Fruit fly (Drosophila melanogaster) whole organism, embryonic: ENCODE measurements around the gene Cep135.

Source experiments
- Abd-B ChIP-seq: fragments of 200-800 bp; sonication (Bioruptor generic); optimal IDR thresholded peaks from 2 replicates; lab custom pipeline; 2018; ENCODE audit warnings: missing biosample characterization, mild to moderate bottlenecking, missing genetic modification characterization, moderate library complexity
- Bdp1 ChIP-seq: fragments of 200-800 bp; sonication (Bioruptor generic); optimal IDR thresholded peaks from 3 replicates; lab custom pipeline; 2016; ENCODE audit warnings: missing biosample characterization, missing genetic modification characterization
- CG10462 ChIP-seq: fragments of 200-800 bp; sonication (Bioruptor generic); optimal IDR thresholded peaks from 2 replicates; lab custom pipeline; 2016; ENCODE audit warnings: missing biosample characterization, missing genetic modification characterization
- CG11504 ChIP-seq: fragments of 200-800 bp; sonication (Bioruptor generic); optimal IDR thresholded peaks from 3 replicates; lab custom pipeline; 2019; ENCODE audit warnings: missing biosample characterization, mild to moderate bottlenecking, missing genetic modification characterization, moderate library complexity
- CG12391 ChIP-seq: fragments of 200-800 bp; sonication (Bioruptor generic); optimal IDR thresholded peaks from 3 replicates; lab custom pipeline; 2018; ENCODE audit warnings: missing biosample characterization, mild to moderate bottlenecking, missing genetic modification characterization, moderate library complexity
- CG12659 ChIP-seq: fragments of 200-800 bp; sonication (Bioruptor generic); optimal IDR thresholded peaks from 3 replicates; lab custom pipeline; 2017; ENCODE audit warnings: mild to moderate bottlenecking, missing biosample characterization, missing genetic modification reagents, missing genetic modification characterization
- CG13287 ChIP-seq: fragments of 200-800 bp; sonication (Bioruptor generic); IDR thresholded peaks from 2 replicates; pipeline ENCODE4 v1.3.6; 2022; ENCODE audit warnings: missing biosample characterization, missing genetic modification characterization; ENCODE audit not compliant: partially characterized antibody
- CG13624 ChIP-seq: fragments of 200-800 bp; sonication (Bioruptor generic); optimal IDR thresholded peaks from 2 replicates; lab custom pipeline; 2016; ENCODE audit warnings: missing biosample characterization, missing genetic modification characterization
- CG17802 ChIP-seq: fragments of 200-800 bp; sonication (Bioruptor generic); optimal IDR thresholded peaks from 2 replicates; lab custom pipeline; 2018; ENCODE audit warnings: missing biosample characterization, mild to moderate bottlenecking, missing genetic modification characterization, moderate library complexity
- CG8290 ChIP-seq, 3 experiments: fragments of 200-800 bp; sonication (Bioruptor generic); optimal IDR thresholded peaks; 2 replicates each; lab custom pipeline; 2016 to 2019; ENCODE audit warnings: missing biosample characterization in 3 of 3, missing genetic modification characterization in 3 of 3, mild to moderate bottlenecking in 2 of 3, moderate library complexity in 1 of 3
- CG9932 ChIP-seq: fragments of 200-800 bp; sonication (Bioruptor generic); IDR thresholded peaks from 2 replicates; pipeline ENCODE4 v1.3.6; 2022; ENCODE audit warnings: missing biosample characterization, missing genetic modification characterization
- CTCF ChIP-seq: fragments of 200-800 bp; sonication (Bioruptor generic); optimal IDR thresholded peaks from 2 replicates; lab custom pipeline; 2017; ENCODE audit warnings: missing biosample characterization, mild to moderate bottlenecking, missing genetic modification characterization, moderate library complexity
- Chrac-16 ChIP-seq: fragments of 200-800 bp; sonication (Bioruptor generic); optimal IDR thresholded peaks from 3 replicates; lab custom pipeline; 2016; ENCODE audit warnings: missing biosample characterization, missing genetic modification characterization
- CoRest ChIP-seq: fragments of 200-800 bp; sonication (Bioruptor generic); optimal IDR thresholded peaks from 3 replicates; lab custom pipeline; 2018; ENCODE audit warnings: missing biosample characterization, mild to moderate bottlenecking, missing genetic modification characterization, moderate library complexity
- Dip2 ChIP-seq: fragments of 200-800 bp; sonication (Bioruptor generic); IDR thresholded peaks from 2 replicates; pipeline ENCODE4 v1.3.6; 2022; ENCODE audit warnings: missing biosample characterization, missing genetic modification characterization
- Drgx ChIP-seq: fragments of 200-800 bp; sonication (Bioruptor generic); IDR thresholded peaks from 2 replicates; pipeline ENCODE4 v1.3.6; 2022; ENCODE audit warnings: missing biosample characterization, missing genetic modification characterization
- E2f2 ChIP-seq: fragments of 200-800 bp; sonication (Bioruptor generic); IDR thresholded peaks from 2 replicates; pipeline ENCODE4 v1.3.6; 2022; ENCODE audit warnings: missing biosample characterization, missing genetic modification characterization
- Ets65A ChIP-seq: fragments of 200-800 bp; sonication (Bioruptor generic); peaks from one replicate; lab custom pipeline; 2016; ENCODE audit warnings: missing biosample characterization, missing genetic modification characterization
- Ets97D ChIP-seq: fragments of 200-800 bp; sonication (Bioruptor generic); optimal IDR thresholded peaks from 3 replicates; lab custom pipeline; 2016; ENCODE audit warnings: missing biosample characterization, missing genetic modification characterization
- Fer1 ChIP-seq: fragments of 200-800 bp; sonication (Bioruptor generic); optimal IDR thresholded peaks from 2 replicates; lab custom pipeline; 2017; ENCODE audit warnings: missing biosample characterization, mild to moderate bottlenecking, missing genetic modification characterization
- Fer3 ChIP-seq: fragments of 200-800 bp; sonication (Bioruptor generic); optimal IDR thresholded peaks from 2 replicates; lab custom pipeline; 2018; ENCODE audit warnings: missing biosample characterization, mild to moderate bottlenecking, missing genetic modification characterization, moderate library complexity
- HHEX ChIP-seq: fragments of 200-800 bp; sonication (Bioruptor generic); optimal IDR thresholded peaks from 3 replicates; lab custom pipeline; 2017; ENCODE audit warnings: missing biosample characterization, mild to moderate bottlenecking, missing genetic modification characterization, missing genetic modification reagents
- HLH54F ChIP-seq: fragments of 200-800 bp; sonication (Bioruptor generic); optimal IDR thresholded peaks from 3 replicates; lab custom pipeline; 2016; ENCODE audit warnings: missing biosample characterization, missing genetic modification characterization
- MESR4 ChIP-seq: fragments of 200-800 bp; sonication (Bioruptor generic); optimal IDR thresholded peaks from 2 replicates; lab custom pipeline; 2018; ENCODE audit warnings: missing biosample characterization, mild to moderate bottlenecking, missing genetic modification characterization, moderate library complexity
- Med ChIP-seq: fragments of 200-800 bp; sonication (Bioruptor generic); peaks from one replicate; lab custom pipeline; 2016; ENCODE audit warnings: missing biosample characterization, missing genetic modification characterization, mild to moderate bottlenecking, inconsistent platforms, moderate library complexity
- NfI ChIP-seq: fragments of 200-800 bp; sonication (Bioruptor generic); optimal IDR thresholded peaks from 3 replicates; lab custom pipeline; 2018; ENCODE audit warnings: missing biosample characterization, mild to moderate bottlenecking, missing genetic modification characterization, moderate library complexity
- Poxn ChIP-seq: fragments of 200-800 bp; sonication (Bioruptor generic); IDR thresholded peaks from 2 replicates; pipeline ENCODE4 v1.3.6; 2022; ENCODE audit warnings: missing biosample characterization, missing genetic modification characterization
- Xrp1 ChIP-seq: fragments of 200-800 bp; sonication (Bioruptor generic); IDR thresholded peaks from 2 replicates; pipeline ENCODE4 v1.3.6; 2022; ENCODE audit warnings: missing biosample characterization, missing genetic modification characterization
- bab2 ChIP-seq: fragments of 200-800 bp; sonication (Bioruptor generic); optimal IDR thresholded peaks from 2 replicates; lab custom pipeline; 2016; ENCODE audit warnings: missing biosample characterization, missing genetic modification characterization
- bigmax ChIP-seq: fragments of 200-800 bp; sonication (Bioruptor generic); optimal IDR thresholded peaks from 2 replicates; lab custom pipeline; 2018; ENCODE audit warnings: missing biosample characterization, mild to moderate bottlenecking, missing genetic modification characterization
- chinmo ChIP-seq: fragments of 200-800 bp; sonication (Bioruptor generic); IDR thresholded peaks from 4 replicates; pipeline ENCODE4 v1.3.6; 2022; ENCODE audit warnings: missing biosample characterization, missing genetic modification characterization; ENCODE audit not compliant: partially characterized antibody
- dm ChIP-seq: fragments of 200-800 bp; sonication (Bioruptor generic); optimal IDR thresholded peaks from 3 replicates; lab custom pipeline; 2016; ENCODE audit warnings: missing biosample characterization, missing genetic modification characterization
- gcm2 ChIP-seq: fragments of 200-800 bp; sonication (Bioruptor generic); optimal IDR thresholded peaks from 2 replicates; lab custom pipeline; 2016; ENCODE audit warnings: missing biosample characterization, missing genetic modification characterization
- gfzf ChIP-seq: fragments of 200-800 bp; sonication (Bioruptor generic); optimal IDR thresholded peaks from 2 replicates; lab custom pipeline; 2016; ENCODE audit warnings: missing biosample characterization, mild to moderate bottlenecking, missing genetic modification characterization, moderate library complexity
- her ChIP-seq: fragments of 200-800 bp; sonication (Bioruptor generic); optimal IDR thresholded peaks from 2 replicates; lab custom pipeline; 2016; ENCODE audit warnings: missing biosample characterization, missing genetic modification characterization
- hth ChIP-seq: fragments of >200 bp; optimal IDR thresholded peaks from 2 replicates; lab custom pipeline; 2017; ENCODE audit warnings: inconsistent platforms
- mld ChIP-seq: fragments of 200-800 bp; sonication (Bioruptor generic); IDR thresholded peaks from 3 replicates; pipeline ENCODE4 v1.3.6; 2022; ENCODE audit warnings: missing biosample characterization, missing genetic modification characterization; ENCODE audit not compliant: partially characterized antibody
- otp ChIP-seq: fragments of 200-800 bp; sonication (Bioruptor generic); IDR thresholded peaks from 3 replicates; pipeline ENCODE4, ENCODE4 v1.3.6; 2022; ENCODE audit warnings: missing biosample characterization, missing genetic modification characterization
- pho ChIP-seq: fragments of 200-800 bp; sonication (Bioruptor generic); optimal IDR thresholded peaks from 2 replicates; lab custom pipeline; 2016; ENCODE audit warnings: missing biosample characterization, missing genetic modification characterization
- pita ChIP-seq: fragments of 200-800 bp; sonication (Bioruptor generic); optimal IDR thresholded peaks from 2 replicates; lab custom pipeline; 2017; ENCODE audit warnings: missing biosample characterization, mild to moderate bottlenecking, missing genetic modification characterization
- prd ChIP-seq, 3 experiments: fragments of >200 bp in 2 of 3; fragments of 200-800 bp in 1 of 3; sonication (Bioruptor generic) in 1 of 3; optimal IDR thresholded peaks in 2 of 3; IDR thresholded peaks in 1 of 3; 2 replicates in 2 of 3; 3 replicates in 1 of 3; pipeline versions ENCODE4 v1.3.6 to Lab custom; 2017 to 2022; ENCODE audit warnings: missing biosample characterization in 1 of 3, missing genetic modification characterization in 1 of 3
- pros ChIP-seq: fragments of 200-800 bp; sonication (Bioruptor generic); optimal IDR thresholded peaks from 3 replicates; lab custom pipeline; 2019; ENCODE audit warnings: missing biosample characterization, mild to moderate bottlenecking, missing genetic modification characterization, moderate library complexity
- pzg ChIP-seq: fragments of 200-800 bp; sonication (Bioruptor generic); optimal IDR thresholded peaks from 3 replicates; lab custom pipeline; 2018; ENCODE audit warnings: missing biosample characterization, mild to moderate bottlenecking, missing genetic modification characterization, moderate library complexity
- shn ChIP-seq: fragments of 200-800 bp; sonication (Bioruptor generic); optimal IDR thresholded peaks from 3 replicates; lab custom pipeline; 2016; ENCODE audit warnings: missing biosample characterization, missing genetic modification characterization
- tin ChIP-seq: fragments of 200-800 bp; sonication (Bioruptor generic); optimal IDR thresholded peaks from 3 replicates; lab custom pipeline; 2016; ENCODE audit warnings: missing biosample characterization, missing genetic modification characterization
- tio ChIP-seq: fragments of 200-800 bp; sonication (Bioruptor generic); optimal IDR thresholded peaks from 2 replicates; lab custom pipeline; 2017; ENCODE audit warnings: missing biosample characterization, missing genetic modification characterization, inconsistent platforms
- unc-4 ChIP-seq: fragments of 200-800 bp; sonication (Bioruptor generic); IDR thresholded peaks from 2 replicates; pipeline ENCODE4 v1.3.6; 2022; ENCODE audit warnings: missing biosample characterization, missing genetic modification characterization; ENCODE audit not compliant: partially characterized antibody
- unpg ChIP-seq: fragments of 200-800 bp; sonication (Bioruptor generic); optimal IDR thresholded peaks from 3 replicates; lab custom pipeline; 2018; ENCODE audit warnings: missing biosample characterization, mild to moderate bottlenecking, missing genetic modification characterization, moderate library complexity
- wek ChIP-seq: fragments of 200-800 bp; sonication (Bioruptor generic); optimal IDR thresholded peaks from 3 replicates; lab custom pipeline; 2018; ENCODE audit warnings: missing biosample characterization, mild to moderate bottlenecking, missing genetic modification characterization, moderate library complexity

Gene Cep135

dm6 chr3L:15097878-15098520 lies 18.5 kb upstream of the Cep135 start, which contains the start of gene Ctps (continued):
- TF ChIP-seq CG12391 (tag; lab: Kevin White, UChicago) (peak; percentile 41), Ets65A (peak; percentile 82), CG13624 (GFP tag; lab: Kevin White, UChicago) (peak; percentile 24), shn (GFP tag; lab: Kevin White, UChicago) (peak; percentile 23), Dip2 (GFP tag; lab: Robert Waterston, UW) (no peak), hth (lab: Kevin White, UChicago) (no peak), prd (optimal IDR thresholded peaks at IDR 0.05; lab: Kevin White, UChicago) (no peak), prd (GFP tag; IDR thresholded peaks at IDR 0.05; lab: Robert Waterston, UW) (0 out of 3 replicates have a peak, but pooled peaks have one; percentile 19), her (GFP tag; lab: Kevin White, UChicago) (peak; percentile 50), Xrp1 (GFP tag; lab: Robert Waterston, UW) (0 out of 2 replicates have a peak, but pooled peaks have one; percentile 12), CG11504 (peak; percentile 28), CG9932 (GFP tag; lab: Robert Waterston, UW) (peak; percentile 17; the same call in 1 of the 2 replicates), tio (GFP tag; lab: Kevin White, UChicago) (no peak), wek (GFP tag; lab: Kevin White, UChicago) (no peak), otp (GFP tag; lab: Robert Waterston, UW) (no peak), Fer3 (tag; lab: Kevin White, UChicago) (peak; percentile 20), Med (peak; percentile 91), unc-4 (peak; percentile 28; the same call in 1 of the 2 replicates), Ets97D (peak; percentile 62), pho (GFP tag; lab: Kevin White, UChicago) (no peak), Bdp1 (no peak), CG13287 (peak; percentile 14; the same call in 1 of the 2 replicates), HHEX (GFP tag; lab: Kevin White, UChicago) (peak; percentile 4), chinmo (GFP tag; lab: Robert Waterston, UW) (no peak), E2f2 (peak; percentile 90), pros (GFP tag; lab: Kevin White, UChicago) (no peak), Poxn (GFP tag; lab: Robert Waterston, UW) (no peak), Fer1 (GFP tag; lab: Kevin White, UChicago) (peak; percentile 27), tin (peak; percentile 7), gfzf (GFP tag; lab: Kevin White, UChicago) (peak; percentile 82), bab2 (GFP tag; lab: Kevin White, UChicago) (no peak), pita (no peak), CG8290 (GFP tag; optimal IDR thresholded peaks at IDR 0.05; lab: Kevin White, UChicago) (no peak), CG8290 (tag; optimal IDR thresholded peaks at IDR 0.05; lab: Kevin White, UChicago) (peak in 1 of 2 experiments; percentile 61), CG10462 (no peak), pzg (GFP tag; lab: Kevin White, UChicago) (peak; percentile 75), gcm2 (GFP tag; lab: Kevin White, UChicago) (no peak), mld (GFP tag; lab: Robert Waterston, UW) (no peak), MESR4 (GFP tag; lab: Kevin White, UChicago) (peak; percentile 65), unpg (GFP tag; lab: Kevin White, UChicago) (no peak), CG12659 (GFP tag; lab: Kevin White, UChicago) (peak; percentile 24), bigmax (GFP tag; lab: Kevin White, UChicago) (peak; percentile 6), Drgx (GFP tag; lab: Robert Waterston, UW) (no peak), NfI (GFP tag; lab: Kevin White, UChicago) (peak; percentile 45), CTCF (peak; percentile 44), Abd-B (GFP tag; lab: Kevin White, UChicago) (no peak), Chrac-16 (peak; percentile 16), CG17802 (tag; lab: Kevin White, UChicago) (peak; percentile 7), dm (GFP tag; lab: Kevin White, UChicago) (peak; percentile 76), CoRest (peak; percentile 4), HLH54F (GFP tag; lab: Kevin White, UChicago) (no peak)
